Fruit fly (Drosophila melanogaster) whole organism, embryonic: ENCODE data around the gene CG42716.
A peak's percentile ranks its signal among the peaks of the same experiment; 100 is the strongest.

Experiments
- CG10209 ChIP-seq: fragments of 200-800 bp; sonication (Bioruptor generic); optimal IDR thresholded peaks from 3 replicates; lab custom pipeline; 2017; ENCODE audit warnings: missing biosample characterization, mild to moderate bottlenecking, missing genetic modification characterization, missing genetic modification reagents
- CG10366 ChIP-seq: fragments of 200-800 bp; sonication (Bioruptor generic); IDR thresholded peaks from 2 replicates; pipeline ENCODE4 v1.3.6; 2022; ENCODE audit warnings: missing biosample characterization, missing genetic modification characterization
- CG11247 ChIP-seq: fragments of 200-800 bp; sonication (Bioruptor generic); IDR thresholded peaks from 2 replicates; pipeline ENCODE4 v1.3.6; 2022; ENCODE audit warnings: missing biosample characterization, missing genetic modification characterization
- CG14014 ChIP-seq: fragments of 200-800 bp; sonication (Bioruptor generic); IDR thresholded peaks from 2 replicates; pipeline ENCODE4 v1.3.6; 2022; ENCODE audit warnings: missing biosample characterization, missing genetic modification characterization
- CG14050 ChIP-seq: fragments of 200-800 bp; sonication (Bioruptor generic); IDR thresholded peaks from 3 replicates; pipeline ENCODE4 v1.3.6; 2022; ENCODE audit warnings: missing biosample characterization, missing genetic modification characterization
- CG15696 ChIP-seq: fragments of 200-800 bp; sonication (Bioruptor generic); optimal IDR thresholded peaks from 2 replicates; lab custom pipeline; 2019; ENCODE audit warnings: missing biosample characterization, mild to moderate bottlenecking, missing genetic modification characterization, moderate library complexity
- CG17361 ChIP-seq: fragments of 200-800 bp; sonication (Bioruptor generic); IDR thresholded peaks from 3 replicates; pipeline ENCODE4 v1.3.6; 2022; ENCODE audit warnings: missing biosample characterization, missing genetic modification characterization
- CG2678 ChIP-seq: fragments of 200-800 bp; sonication (Bioruptor generic); optimal IDR thresholded peaks from 3 replicates; lab custom pipeline; 2019; ENCODE audit warnings: missing biosample characterization, mild to moderate bottlenecking, missing genetic modification characterization, moderate library complexity
- CG30403 ChIP-seq: fragments of 200-800 bp; sonication (Bioruptor generic); optimal IDR thresholded peaks from 3 replicates; lab custom pipeline; 2016; ENCODE audit warnings: missing biosample characterization, missing genetic modification characterization
- CG31441 ChIP-seq: fragments of 200-800 bp; sonication (Bioruptor generic); IDR thresholded peaks from 2 replicates; pipeline ENCODE4 v1.3.6; 2022; ENCODE audit warnings: missing biosample characterization, missing genetic modification characterization
- CG3838 ChIP-seq: fragments of 200-800 bp; sonication (Bioruptor generic); optimal IDR thresholded peaks from 3 replicates; lab custom pipeline; 2016; ENCODE audit warnings: missing biosample characterization, missing genetic modification characterization
- CG43689 ChIP-seq: fragments of 200-800 bp; sonication (Bioruptor generic); IDR thresholded peaks from 2 replicates; pipeline ENCODE4 v1.3.6; 2022; ENCODE audit warnings: missing biosample characterization, missing genetic modification characterization
- CG4730 ChIP-seq: fragments of 200-800 bp; sonication (Bioruptor generic); IDR thresholded peaks from 2 replicates; pipeline ENCODE4 v1.3.6; 2022; ENCODE audit warnings: missing biosample characterization, missing genetic modification characterization
- CG5180 ChIP-seq: fragments of 200-800 bp; sonication (Bioruptor generic); optimal IDR thresholded peaks from 3 replicates; lab custom pipeline; 2017; ENCODE audit warnings: missing biosample characterization, missing genetic modification characterization, mild to moderate bottlenecking, moderate library complexity, missing genetic modification reagents
- CG6683 ChIP-seq: fragments of 200-800 bp; sonication (Bioruptor generic); optimal IDR thresholded peaks from 2 replicates; lab custom pipeline; 2017; ENCODE audit warnings: missing biosample characterization, mild to moderate bottlenecking, missing genetic modification characterization, missing genetic modification reagents
- CG6854 ChIP-seq: fragments of 200-800 bp; sonication (Bioruptor generic); optimal IDR thresholded peaks from 3 replicates; lab custom pipeline; 2017; ENCODE audit warnings: missing biosample characterization, mild to moderate bottlenecking, missing genetic modification characterization
- CG7357 ChIP-seq: fragments of 200-800 bp; sonication (Bioruptor generic); IDR thresholded peaks from 3 replicates; pipeline ENCODE4 v1.3.6; 2022; ENCODE audit warnings: missing biosample characterization, missing genetic modification characterization
- CG8281 ChIP-seq: fragments of 200-800 bp; sonication (Bioruptor generic); optimal IDR thresholded peaks from 2 replicates; lab custom pipeline; 2018; ENCODE audit warnings: missing biosample characterization, mild to moderate bottlenecking, missing genetic modification characterization, moderate library complexity
- CG9727 ChIP-seq: fragments of 200-800 bp; sonication (Bioruptor generic); optimal IDR thresholded peaks from 3 replicates; lab custom pipeline; 2017; ENCODE audit warnings: missing biosample characterization, mild to moderate bottlenecking, missing genetic modification characterization
- CoRest ChIP-seq: fragments of 200-800 bp; sonication (Bioruptor generic); optimal IDR thresholded peaks from 3 replicates; lab custom pipeline; 2018; ENCODE audit warnings: missing biosample characterization, mild to moderate bottlenecking, missing genetic modification characterization, moderate library complexity
- CrebB ChIP-seq: fragments of 200-800 bp; sonication (Bioruptor generic); optimal IDR thresholded peaks from 3 replicates; lab custom pipeline; 2018; ENCODE audit warnings: missing biosample characterization, mild to moderate bottlenecking, missing genetic modification characterization
- D19A ChIP-seq: fragments of 200-800 bp; optimal IDR thresholded peaks from 3 replicates; lab custom pipeline; 2019; ENCODE audit warnings: missing biosample characterization, mild to moderate bottlenecking, missing genetic modification characterization, moderate library complexity
- Dad ChIP-seq: fragments of 200-800 bp; sonication (Bioruptor generic); optimal IDR thresholded peaks from 3 replicates; lab custom pipeline; 2016; ENCODE audit warnings: missing biosample characterization, missing genetic modification characterization
- GATAe ChIP-seq: fragments of 200-800 bp; sonication (Bioruptor generic); conservative IDR thresholded peaks from 2 replicates; pipeline ENCODE4 v1.3.6; 2022; ENCODE audit warnings: missing biosample characterization, missing genetic modification characterization
- Gsc ChIP-seq: fragments of 200-800 bp; sonication (Bioruptor generic); IDR thresholded peaks from 2 replicates; pipeline ENCODE4 v1.3.6; 2022; ENCODE audit warnings: missing biosample characterization, missing genetic modification characterization
- HLHmδ ChIP-seq: fragments of 200-800 bp; sonication (Bioruptor generic); optimal IDR thresholded peaks from 2 replicates; lab custom pipeline; 2018; ENCODE audit warnings: missing biosample characterization, mild to moderate bottlenecking, missing genetic modification characterization, moderate library complexity
- Hr51 ChIP-seq, 2 experiments: fragments of 200-800 bp; sonication (Bioruptor generic); optimal IDR thresholded peaks; 2 replicates in 1 of 2; 3 replicates in 1 of 2; lab custom pipeline; 2016 to 2018; ENCODE audit warnings: missing biosample characterization in 2 of 2, missing genetic modification characterization in 2 of 2, mild to moderate bottlenecking in 1 of 2, moderate library complexity in 1 of 2
- Kr ChIP-seq: fragments of 200-800 bp; sonication (Bioruptor generic); optimal IDR thresholded peaks from 2 replicates; lab custom pipeline; 2017; ENCODE audit warnings: missing biosample characterization, mild to moderate bottlenecking, missing genetic modification characterization
- Lim3 ChIP-seq: fragments of 200-800 bp; sonication (Bioruptor generic); IDR thresholded peaks from 2 replicates; pipeline ENCODE4 v1.3.6; 2022; ENCODE audit warnings: missing biosample characterization, missing genetic modification characterization
- NC2β ChIP-seq: fragments of 200-800 bp; sonication (Bioruptor generic); optimal IDR thresholded peaks from 2 replicates; lab custom pipeline; 2016; ENCODE audit warnings: missing biosample characterization, missing genetic modification characterization
- Nf-YA ChIP-seq: fragments of 200-800 bp; sonication (Bioruptor generic); IDR thresholded peaks from 2 replicates; pipeline ENCODE4 v1.3.6; 2022; ENCODE audit warnings: missing biosample characterization, missing genetic modification characterization
- Taf1 ChIP-seq: fragments of 200-800 bp; sonication (Bioruptor generic); IDR thresholded peaks from 2 replicates; pipeline ENCODE4 v1.3.6; 2022; ENCODE audit warnings: missing biosample characterization, missing genetic modification characterization
- Xrp1 ChIP-seq: fragments of 200-800 bp; sonication (Bioruptor generic); IDR thresholded peaks from 2 replicates; pipeline ENCODE4 v1.3.6; 2022; ENCODE audit warnings: missing biosample characterization, missing genetic modification characterization
- ab ChIP-seq: fragments of 200-800 bp; sonication (Bioruptor generic); optimal IDR thresholded peaks from 2 replicates; lab custom pipeline; 2016; ENCODE audit warnings: missing biosample characterization, missing genetic modification characterization
- amos ChIP-seq: fragments of 200-800 bp; sonication (Bioruptor generic); IDR thresholded peaks from 2 replicates; pipeline ENCODE4 v1.3.6; 2022; ENCODE audit warnings: missing biosample characterization, missing genetic modification characterization; ENCODE audit not compliant: partially characterized antibody
- bowl ChIP-seq: fragments of 200-800 bp; sonication (Bioruptor generic); IDR thresholded peaks from 2 replicates; pipeline ENCODE4 v1.3.6; 2022; ENCODE audit warnings: missing biosample characterization, missing genetic modification characterization
- chn ChIP-seq: fragments of 200-800 bp; sonication (Bioruptor generic); optimal IDR thresholded peaks from 2 replicates; lab custom pipeline; 2016; ENCODE audit warnings: missing biosample characterization, missing genetic modification characterization
- eve ChIP-seq, 2 experiments: fragments of >200 bp; optimal IDR thresholded peaks; 2 replicates each; lab custom pipeline; 2017; ENCODE audit warnings: missing biosample characterization in 2 of 2, missing genetic modification characterization in 2 of 2
- eyg ChIP-seq: fragments of 200-800 bp; sonication (Bioruptor generic); optimal IDR thresholded peaks from 3 replicates; lab custom pipeline; 2016; ENCODE audit warnings: missing biosample characterization, missing genetic modification characterization
- fd64A ChIP-seq: fragments of 200-800 bp; sonication (Bioruptor generic); optimal IDR thresholded peaks from 3 replicates; lab custom pipeline; 2018; ENCODE audit warnings: missing biosample characterization, mild to moderate bottlenecking, missing genetic modification characterization
- hth ChIP-seq: fragments of >200 bp; optimal IDR thresholded peaks from 2 replicates; lab custom pipeline; 2017; ENCODE audit warnings: inconsistent platforms
- ind ChIP-seq: fragments of 200-800 bp; sonication (Bioruptor generic); optimal IDR thresholded peaks from 3 replicates; lab custom pipeline; 2016; ENCODE audit warnings: missing biosample characterization, missing genetic modification characterization
- luna ChIP-seq: fragments of 200-800 bp; sonication (Bioruptor generic); optimal IDR thresholded peaks from 2 replicates; lab custom pipeline; 2016; ENCODE audit warnings: missing biosample characterization, missing genetic modification characterization
- pb ChIP-seq: fragments of 200-800 bp; sonication (Bioruptor generic); optimal IDR thresholded peaks from 3 replicates; lab custom pipeline; 2016; ENCODE audit warnings: missing biosample characterization, missing genetic modification characterization
- psq ChIP-seq: fragments of 200-800 bp; sonication (Bioruptor generic); optimal IDR thresholded peaks from 2 replicates; lab custom pipeline; 2017; ENCODE audit warnings: missing biosample characterization, missing genetic modification characterization
- row ChIP-seq: fragments of 200-800 bp; sonication (Bioruptor generic); IDR thresholded peaks from 3 replicates; pipeline ENCODE4 v1.3.6; 2022; ENCODE audit warnings: missing biosample characterization, missing genetic modification characterization
- sob ChIP-seq: fragments of 200-800 bp; sonication (Bioruptor generic); IDR thresholded peaks from 2 replicates; pipeline ENCODE4 v1.3.6; 2022; ENCODE audit warnings: missing biosample characterization, missing genetic modification characterization
- sqz ChIP-seq: fragments of 200-800 bp; sonication (Bioruptor generic); optimal IDR thresholded peaks from 3 replicates; lab custom pipeline; 2018; ENCODE audit warnings: missing biosample characterization, mild to moderate bottlenecking, missing genetic modification characterization
- ssp ChIP-seq: fragments of 200-800 bp; sonication (Bioruptor generic); IDR thresholded peaks from 2 replicates; pipeline ENCODE4 v1.3.6; 2022; ENCODE audit warnings: missing biosample characterization, missing genetic modification characterization
- stwl ChIP-seq: fragments of 200-800 bp; sonication (Bioruptor generic); optimal IDR thresholded peaks from 3 replicates; lab custom pipeline; 2018; ENCODE audit warnings: missing biosample characterization, mild to moderate bottlenecking, missing genetic modification characterization, moderate library complexity
- sug ChIP-seq: fragments of 200-800 bp; optimal IDR thresholded peaks from 2 replicates; lab custom pipeline; 2019; ENCODE audit warnings: missing biosample characterization, mild to moderate bottlenecking, missing genetic modification characterization, moderate library complexity

The CG42716 gene

dm6 chr3L:16045831-16046336 lies 12.3 kb downstream of the CG42716 start (continued):
- TF ChIP-seq Kr (GFP tag; lab: Kevin White, UChicago) (no peak), row (GFP tag; lab: Robert Waterston, UW) (peak; percentile 97), bowl (GFP tag; lab: Robert Waterston, UW) (peak; percentile 85; the same call in 1 of the 2 replicates), CrebB (tag; lab: Kevin White, UChicago) (peak; percentile 94), ind (GFP tag; lab: Kevin White, UChicago) (peak; percentile 89), Lim3 (GFP tag; lab: Robert Waterston, UW) (peak; percentile 69; the same call in 1 of the 2 replicates), CG7357 (GFP tag; lab: Robert Waterston, UW) (peak; percentile 71; the same call in 2 of the 3 replicates), CG17361 (peak; percentile 88), CG14050 (peak; percentile 89), CG43689 (GFP tag; lab: Robert Waterston, UW) (peak; percentile 70), chn (peak; percentile 82), GATAe (GFP tag; lab: Robert Waterston, UW) (peak; percentile 63; the same call in 1 of the 2 replicates), NC2β (GFP tag; lab: Kevin White, UChicago) (peak; percentile 85), ssp (GFP tag; lab: Robert Waterston, UW) (peak; percentile 68), eyg (GFP tag; lab: Kevin White, UChicago) (peak; percentile 88), D19A (tag; lab: Kevin White, UChicago) (peak; percentile 86), CG4730 (GFP tag; lab: Robert Waterston, UW) (peak; percentile 87), Dad (GFP tag; lab: Kevin White, UChicago) (peak; percentile 83), HLHmδ (GFP tag; lab: Kevin White, UChicago) (no peak), CG30403 (GFP tag; lab: Kevin White, UChicago) (peak; percentile 93), CG10209 (GFP tag; lab: Kevin White, UChicago) (peak; percentile 91), CG31441 (peak; percentile 73), fd64A (peak; percentile 72), sob (peak; percentile 93), pb (GFP tag; lab: Kevin White, UChicago) (peak; percentile 79), Xrp1 (GFP tag; lab: Robert Waterston, UW) (peak; percentile 96), CG3838 (peak; percentile 51), Nf-YA (GFP tag; lab: Robert Waterston, UW) (peak; percentile 74; the same call in 1 of the 2 replicates), CG15696 (peak; percentile 92), Taf1 (GFP tag; lab: Robert Waterston, UW) (peak; percentile 84), CG6683 (peak; percentile 83), hth (no peak), CG14014 (GFP tag; lab: Robert Waterston, UW) (peak; percentile 94), Gsc (GFP tag; lab: Robert Waterston, UW) (no peak), amos (no peak), eve (GFP tag; optimal IDR thresholded peaks at IDR 0.05; lab: Kevin White, UChicago) (peak in 1 of 2 experiments; percentile 94), psq (GFP tag; lab: Kevin White, UChicago) (peak; percentile 63), stwl (tag; lab: Kevin White, UChicago) (peak; percentile 39), CG10366 (GFP tag; lab: Robert Waterston, UW) (peak; percentile 89), Hr51 (GFP tag; optimal IDR thresholded peaks at IDR 0.05; lab: Kevin White, UChicago) (peak; percentile 83 to 96), CG6854 (GFP tag; lab: Kevin White, UChicago) (peak; percentile 90), CG5180 (GFP tag; lab: Kevin White, UChicago) (peak; percentile 80), ab (peak; percentile 77), CG8281 (tag; lab: Kevin White, UChicago) (peak; percentile 80), CG9727 (peak; percentile 92), sqz (GFP tag; lab: Kevin White, UChicago) (peak; percentile 99), luna (GFP tag; lab: Kevin White, UChicago) (peak; percentile 70), CoRest (tag; lab: Kevin White, UChicago) (peak; percentile 95), CG11247 (GFP tag; lab: Robert Waterston, UW) (peak; percentile 87), CG2678 (tag; lab: Kevin White, UChicago) (peak; percentile 97), sug (tag; lab: Kevin White, UChicago) (peak; percentile 68)
